Fruit fly (Drosophila melanogaster) whole organism, embryonic: ENCODE results near the gene TwdlE.

Experiments
- Adf1 ChIP-seq: fragments of 200-800 bp; sonication (Bioruptor generic); IDR thresholded peaks from 2 replicates; pipeline ENCODE4 v1.3.6; 2022; ENCODE audit warnings: missing biosample characterization, missing genetic modification characterization
- Bdp1 ChIP-seq: fragments of 200-800 bp; sonication (Bioruptor generic); optimal IDR thresholded peaks from 3 replicates; lab custom pipeline; 2016; ENCODE audit warnings: missing biosample characterization, missing genetic modification characterization
- CG10565 ChIP-seq: fragments of 200-800 bp; sonication (Bioruptor generic); optimal IDR thresholded peaks from 3 replicates; lab custom pipeline; 2016; ENCODE audit warnings: missing biosample characterization, mild to moderate bottlenecking, missing genetic modification characterization
- CG11504 ChIP-seq: fragments of 200-800 bp; sonication (Bioruptor generic); optimal IDR thresholded peaks from 3 replicates; lab custom pipeline; 2019; ENCODE audit warnings: missing biosample characterization, mild to moderate bottlenecking, missing genetic modification characterization, moderate library complexity
- CG13624 ChIP-seq: fragments of 200-800 bp; sonication (Bioruptor generic); optimal IDR thresholded peaks from 2 replicates; lab custom pipeline; 2016; ENCODE audit warnings: missing biosample characterization, missing genetic modification characterization
- CG14667 ChIP-seq: fragments of 200-800 bp; sonication (Bioruptor generic); IDR thresholded peaks from 2 replicates; pipeline ENCODE4 v1.3.6; 2022; ENCODE audit warnings: missing biosample characterization, missing genetic modification characterization
- CG15073 ChIP-seq: fragments of 200-800 bp; sonication (Bioruptor generic); optimal IDR thresholded peaks from 2 replicates; lab custom pipeline; 2016; ENCODE audit warnings: missing biosample characterization, missing genetic modification characterization
- CG1603 ChIP-seq: fragments of 200-800 bp; sonication (Bioruptor generic); optimal IDR thresholded peaks from 2 replicates; lab custom pipeline; 2019; ENCODE audit warnings: missing biosample characterization, mild to moderate bottlenecking, missing genetic modification characterization, moderate library complexity
- CG16815 ChIP-seq: fragments of 200-800 bp; sonication (Bioruptor generic); optimal IDR thresholded peaks from 3 replicates; lab custom pipeline; 2017; ENCODE audit warnings: missing biosample characterization, mild to moderate bottlenecking, missing genetic modification characterization
- CG30403 ChIP-seq: fragments of 200-800 bp; sonication (Bioruptor generic); optimal IDR thresholded peaks from 3 replicates; lab custom pipeline; 2016; ENCODE audit warnings: missing biosample characterization, missing genetic modification characterization
- CG32532 ChIP-seq: fragments of 200-800 bp; sonication (Bioruptor generic); IDR thresholded peaks from 2 replicates; pipeline ENCODE4 v1.3.6; 2022; ENCODE audit warnings: missing biosample characterization, missing genetic modification characterization
- CG3838 ChIP-seq: fragments of 200-800 bp; sonication (Bioruptor generic); optimal IDR thresholded peaks from 3 replicates; lab custom pipeline; 2016; ENCODE audit warnings: missing biosample characterization, missing genetic modification characterization
- CG3995 ChIP-seq: fragments of 200-800 bp; sonication (Bioruptor generic); optimal IDR thresholded peaks from 3 replicates; lab custom pipeline; 2016; ENCODE audit warnings: missing biosample characterization, missing genetic modification characterization
- CG42726 ChIP-seq: fragments of 200-800 bp; sonication (Bioruptor generic); IDR thresholded peaks from 2 replicates; pipeline ENCODE4 v1.3.6; 2022; ENCODE audit warnings: missing biosample characterization, missing genetic modification characterization; ENCODE audit not compliant: partially characterized antibody
- CG5180 ChIP-seq: fragments of 200-800 bp; sonication (Bioruptor generic); optimal IDR thresholded peaks from 3 replicates; lab custom pipeline; 2017; ENCODE audit warnings: missing biosample characterization, missing genetic modification characterization, mild to moderate bottlenecking, moderate library complexity, missing genetic modification reagents
- CG6272 ChIP-seq: fragments of 200-800 bp; sonication (Bioruptor generic); IDR thresholded peaks from 2 replicates; pipeline ENCODE4 v1.3.6; 2022; ENCODE audit warnings: missing biosample characterization, missing genetic modification characterization
- CG8388 ChIP-seq: fragments of 200-800 bp; sonication (Bioruptor generic); optimal IDR thresholded peaks from 2 replicates; lab custom pipeline; 2019; ENCODE audit warnings: missing biosample characterization, mild to moderate bottlenecking, missing genetic modification characterization, moderate library complexity
- CG9932 ChIP-seq: fragments of 200-800 bp; sonication (Bioruptor generic); IDR thresholded peaks from 2 replicates; pipeline ENCODE4 v1.3.6; 2022; ENCODE audit warnings: missing biosample characterization, missing genetic modification characterization
- D ChIP-seq, 2 experiments: fragments of 200-800 bp in 1 of 2; fragments of >200 bp in 1 of 2; sonication (Bioruptor generic) in 1 of 2; optimal IDR thresholded peaks; 2 replicates in 1 of 2; 3 replicates in 1 of 2; lab custom pipeline; 2017; ENCODE audit warnings: mild to moderate bottlenecking in 1 of 2, missing biosample characterization in 1 of 2, missing genetic modification characterization in 1 of 2, missing genetic modification reagents in 1 of 2
- Fer1 ChIP-seq: fragments of 200-800 bp; sonication (Bioruptor generic); optimal IDR thresholded peaks from 2 replicates; lab custom pipeline; 2017; ENCODE audit warnings: missing biosample characterization, mild to moderate bottlenecking, missing genetic modification characterization
- GATAe ChIP-seq: fragments of 200-800 bp; sonication (Bioruptor generic); conservative IDR thresholded peaks from 2 replicates; pipeline ENCODE4 v1.3.6; 2022; ENCODE audit warnings: missing biosample characterization, missing genetic modification characterization
- HLH4C ChIP-seq: fragments of 200-800 bp; sonication (Bioruptor generic); IDR thresholded peaks from 3 replicates; pipeline ENCODE4 v1.3.6; 2022; ENCODE audit warnings: missing biosample characterization, missing genetic modification characterization; ENCODE audit not compliant: partially characterized antibody
- HLH54F ChIP-seq: fragments of 200-800 bp; sonication (Bioruptor generic); optimal IDR thresholded peaks from 3 replicates; lab custom pipeline; 2016; ENCODE audit warnings: missing biosample characterization, missing genetic modification characterization
- Hsf ChIP-seq: fragments of 200-800 bp; sonication (Bioruptor generic); optimal IDR thresholded peaks from 3 replicates; lab custom pipeline; 2016; ENCODE audit warnings: missing biosample characterization, missing genetic modification characterization
- Lpt ChIP-seq: fragments of >200 bp; optimal IDR thresholded peaks from 2 replicates; lab custom pipeline; 2018; ENCODE audit warnings: missing biosample characterization, missing genetic modification characterization
- Sin3A ChIP-seq: fragments of >200 bp; optimal IDR thresholded peaks from 2 replicates; lab custom pipeline; 2018
- Sox100B ChIP-seq: fragments of 200-800 bp; sonication (Bioruptor generic); optimal IDR thresholded peaks from 3 replicates; lab custom pipeline; 2018; ENCODE audit warnings: missing biosample characterization, mild to moderate bottlenecking, missing genetic modification characterization
- Taf1 ChIP-seq: fragments of 200-800 bp; sonication (Bioruptor generic); IDR thresholded peaks from 2 replicates; pipeline ENCODE4 v1.3.6; 2022; ENCODE audit warnings: missing biosample characterization, missing genetic modification characterization
- Tbp ChIP-seq: fragments of >200 bp; optimal IDR thresholded peaks from 2 replicates; lab custom pipeline; 2018; ENCODE audit warnings: missing biosample characterization, missing genetic modification characterization
- az2 ChIP-seq: fragments of 200-800 bp; sonication (Bioruptor generic); optimal IDR thresholded peaks from 3 replicates; lab custom pipeline; 2016; ENCODE audit warnings: missing biosample characterization, missing genetic modification characterization
- bbx ChIP-seq: fragments of 200-800 bp; sonication (Bioruptor generic); IDR thresholded peaks from 2 replicates; pipeline ENCODE4 v1.3.6; 2022; ENCODE audit warnings: missing biosample characterization, missing genetic modification characterization; ENCODE audit not compliant: partially characterized antibody
- ci ChIP-seq: fragments of 200-800 bp; sonication (Bioruptor generic); IDR thresholded peaks from 3 replicates; pipeline ENCODE4 v1.3.6; 2022; ENCODE audit warnings: missing biosample characterization, missing genetic modification characterization
- corto ChIP-seq: fragments of 200-800 bp; sonication (Bioruptor generic); optimal IDR thresholded peaks from 2 replicates; lab custom pipeline; 2016; ENCODE audit warnings: missing biosample characterization, mild to moderate bottlenecking, missing genetic modification characterization, moderate library complexity
- cwo ChIP-seq: fragments of 200-800 bp; sonication (Bioruptor generic); optimal IDR thresholded peaks from 3 replicates; lab custom pipeline; 2017; ENCODE audit warnings: missing biosample characterization, missing genetic modification characterization, mild to moderate bottlenecking, moderate library complexity, missing genetic modification reagents
- ems ChIP-seq: fragments of 200-800 bp; sonication (Bioruptor generic); optimal IDR thresholded peaks from 3 replicates; lab custom pipeline; 2016; ENCODE audit warnings: missing biosample characterization, missing genetic modification characterization
- fd64A ChIP-seq: fragments of 200-800 bp; sonication (Bioruptor generic); optimal IDR thresholded peaks from 3 replicates; lab custom pipeline; 2018; ENCODE audit warnings: missing biosample characterization, mild to moderate bottlenecking, missing genetic modification characterization
- hbn ChIP-seq: fragments of 200-800 bp; sonication (Bioruptor generic); IDR thresholded peaks from 2 replicates; pipeline ENCODE4 v1.3.6; 2022; ENCODE audit warnings: missing biosample characterization, missing genetic modification characterization; ENCODE audit not compliant: partially characterized antibody
- hkb ChIP-seq, 2 experiments: fragments of 200-800 bp in 1 of 2; fragments of >200 bp in 1 of 2; sonication (Bioruptor generic) in 1 of 2; IDR thresholded peaks in 1 of 2; optimal IDR thresholded peaks in 1 of 2; 2 replicates each; pipeline versions ENCODE4 v1.3.6 to Lab custom; 2017 to 2022; ENCODE audit warnings: missing biosample characterization in 1 of 2, missing genetic modification characterization in 1 of 2
- hth ChIP-seq: fragments of >200 bp; optimal IDR thresholded peaks from 2 replicates; lab custom pipeline; 2017; ENCODE audit warnings: inconsistent platforms
- ind ChIP-seq: fragments of 200-800 bp; sonication (Bioruptor generic); optimal IDR thresholded peaks from 3 replicates; lab custom pipeline; 2016; ENCODE audit warnings: missing biosample characterization, missing genetic modification characterization
- insv ChIP-seq, 2 experiments: fragments of 200-800 bp; sonication (Bioruptor generic); optimal IDR thresholded peaks; 3 replicates each; lab custom pipeline; 2016 to 2018; ENCODE audit warnings: missing biosample characterization in 2 of 2, missing genetic modification characterization in 2 of 2
- jing ChIP-seq: fragments of 200-800 bp; sonication (Bioruptor generic); optimal IDR thresholded peaks from 2 replicates; lab custom pipeline; 2018; ENCODE audit warnings: missing biosample characterization, mild to moderate bottlenecking, missing genetic modification characterization
- klu ChIP-seq: fragments of 200-800 bp; sonication (Bioruptor generic); IDR thresholded peaks from 2 replicates; pipeline ENCODE4 v1.3.6; 2022; ENCODE audit warnings: missing biosample characterization, missing genetic modification characterization
- lab ChIP-seq: fragments of 200-800 bp; sonication (Bioruptor generic); optimal IDR thresholded peaks from 3 replicates; lab custom pipeline; 2017; ENCODE audit warnings: missing biosample characterization, missing genetic modification characterization, mild to moderate bottlenecking, moderate library complexity, missing genetic modification reagents
- p53 ChIP-seq: fragments of 200-800 bp; sonication (Bioruptor generic); optimal IDR thresholded peaks from 2 replicates; lab custom pipeline; 2016; ENCODE audit warnings: missing biosample characterization, missing genetic modification characterization
- ranshi ChIP-seq: fragments of 200-800 bp; sonication (Bioruptor generic); IDR thresholded peaks from 2 replicates; pipeline ENCODE4 v1.3.6; 2022; ENCODE audit warnings: missing biosample characterization, missing genetic modification characterization
- sc ChIP-seq, 3 experiments: fragments of >200 bp in 2 of 3; fragments of 200-800 bp in 1 of 3; sonication (Bioruptor generic) in 1 of 3; optimal IDR thresholded peaks; 2 replicates in 2 of 3; 3 replicates in 1 of 3; lab custom pipeline; 2017; ENCODE audit warnings: mild to moderate bottlenecking in 1 of 3, missing biosample characterization in 1 of 3, missing genetic modification characterization in 1 of 3, missing genetic modification reagents in 1 of 3
- toy ChIP-seq: fragments of 200-800 bp; sonication (Bioruptor generic); IDR thresholded peaks from 2 replicates; pipeline ENCODE4 v1.3.6; 2022; ENCODE audit warnings: missing biosample characterization, missing genetic modification characterization
- trem ChIP-seq: fragments of 200-800 bp; optimal IDR thresholded peaks from 3 replicates; lab custom pipeline; 2019; ENCODE audit warnings: missing biosample characterization, mild to moderate bottlenecking, missing genetic modification characterization, moderate library complexity
- vfl ChIP-seq: fragments of 200-800 bp; sonication (Bioruptor generic); optimal IDR thresholded peaks from 2 replicates; lab custom pipeline; 2016; ENCODE audit warnings: missing biosample characterization, missing genetic modification characterization
- wor ChIP-seq: fragments of 200-800 bp; sonication (Bioruptor generic); IDR thresholded peaks from 2 replicates; pipeline ENCODE4 v1.3.6; 2022; ENCODE audit warnings: missing biosample characterization, missing genetic modification characterization

The TwdlE gene

dm6 chr2L:7810519-7810918 lies 50.1 kb downstream of the TwdlE start, which contains the start of gene Cdc14 (continued):
- TF ChIP-seq Taf1 (GFP tag; lab: Robert Waterston, UW), result no peak
- TF ChIP-seq corto (GFP tag; lab: Kevin White, UChicago), result no peak
- TF ChIP-seq CG11504 (tag; lab: Kevin White, UChicago), result no peak
- no peak for TF ChIP-seq hkb (optimal IDR thresholded peaks at IDR 0.05; lab: Kevin White, UChicago)
- TF ChIP-seq hkb (GFP tag; IDR thresholded peaks at IDR 0.05; lab: Robert Waterston, UW), result no peak; the same call in 1 of the 2 replicates
- peak; percentile 35; the same call in 1 of the 2 replicates for TF ChIP-seq CG9932 (GFP tag; lab: Robert Waterston, UW)
- no peak for TF ChIP-seq CG15073 (GFP tag; lab: Kevin White, UChicago)
- no peak for TF ChIP-seq sc (optimal IDR thresholded peaks at IDR 0.05; lab: Kevin White, UChicago)
- TF ChIP-seq sc (GFP tag; optimal IDR thresholded peaks at IDR 0.05; lab: Kevin White, UChicago), result no peak
- TF ChIP-seq trem (tag; lab: Kevin White, UChicago), result no peak
- TF ChIP-seq ci (GFP tag; lab: Robert Waterston, UW), result peak; percentile 54; the same call in 2 of the 3 replicates
- TF ChIP-seq az2 (GFP tag; lab: Kevin White, UChicago), result no peak
- TF ChIP-seq CG13624 (GFP tag; lab: Kevin White, UChicago), result peak; percentile 3
- no peak for TF ChIP-seq fd64A (GFP tag; lab: Kevin White, UChicago)
- TF ChIP-seq GATAe, result no peak
- no peak for TF ChIP-seq ems (GFP tag; lab: Kevin White, UChicago)
- TF ChIP-seq hbn (GFP tag; lab: Robert Waterston, UW), result peak; percentile 66
- TF ChIP-seq toy, result no peak
- no peak for TF ChIP-seq vfl (GFP tag; lab: Kevin White, UChicago)
- no peak for TF ChIP-seq Hsf (GFP tag; lab: Kevin White, UChicago)
- TF ChIP-seq cwo, result no peak
- TF ChIP-seq CG6272, result no peak
- no peak for TF ChIP-seq wor (GFP tag; lab: Robert Waterston, UW)
- TF ChIP-seq Sox100B (GFP tag; lab: Kevin White, UChicago), result no peak
- no peak for TF ChIP-seq ind
- no peak for TF ChIP-seq p53 (GFP tag; lab: Kevin White, UChicago)
- TF ChIP-seq CG3995, result peak; percentile 19
- TF ChIP-seq CG14667 (GFP tag; lab: Robert Waterston, UW), result no peak
- TF ChIP-seq Adf1 (GFP tag; lab: Robert Waterston, UW), result no peak
- TF ChIP-seq CG8388 (GFP tag; lab: Kevin White, UChicago), result no peak
- no peak for TF ChIP-seq insv (GFP tag; optimal IDR thresholded peaks at IDR 0.05; lab: Kevin White, UChicago)
- TF ChIP-seq CG3838, result no peak
- TF ChIP-seq CG16815, result no peak
- TF ChIP-seq CG5180 (GFP tag; lab: Kevin White, UChicago), result no peak
- TF ChIP-seq klu (GFP tag; lab: Robert Waterston, UW), result no peak
- no peak for TF ChIP-seq Bdp1 (GFP tag; lab: Kevin White, UChicago)
- peak; percentile 4 for TF ChIP-seq Fer1 (GFP tag; lab: Kevin White, UChicago)
- TF ChIP-seq D (optimal IDR thresholded peaks at IDR 0.05; lab: Kevin White, UChicago), result no peak
- TF ChIP-seq D (GFP tag; optimal IDR thresholded peaks at IDR 0.05; lab: Kevin White, UChicago), result no peak
- no peak for TF ChIP-seq lab (GFP tag; lab: Kevin White, UChicago)
- TF ChIP-seq CG32532 (GFP tag; lab: Robert Waterston, UW), result no peak
- no peak for TF ChIP-seq CG10565 (GFP tag; lab: Kevin White, UChicago)
- no peak for TF ChIP-seq Sin3A (lab: Kevin White, UChicago)
- no peak for TF ChIP-seq Lpt (GFP tag; lab: Kevin White, UChicago)
- TF ChIP-seq ranshi (GFP tag; lab: Robert Waterston, UW), result no peak
- TF ChIP-seq hth (lab: Kevin White, UChicago), result no peak
- TF ChIP-seq CG1603 (tag; lab: Kevin White, UChicago), result peak; percentile 38
- peak; percentile 55; the same call in 1 of the 2 replicates for TF ChIP-seq bbx
- no peak for TF ChIP-seq jing (GFP tag; lab: Kevin White, UChicago)
- TF ChIP-seq HLH4C (GFP tag; lab: Robert Waterston, UW), result peak; percentile 44; the same call in 1 of the 3 replicates
- no peak for TF ChIP-seq Tbp
- TF ChIP-seq CG30403 (GFP tag; lab: Kevin White, UChicago), result no peak
- no peak for TF ChIP-seq HLH54F (GFP tag; lab: Kevin White, UChicago)
- TF ChIP-seq CG42726, result peak; percentile 53; the same call in 1 of the 2 replicates
